Fruit fly (Drosophila melanogaster) whole organism, embryonic: ENCODE measurements around the gene dbe.

Experiments used
- CG31441 ChIP-seq: fragments of 200-800 bp; sonication (Bioruptor generic); IDR thresholded peaks from 2 replicates; pipeline ENCODE4 v1.3.6; 2022; ENCODE audit warnings: missing biosample characterization, missing genetic modification characterization
- CG6683 ChIP-seq: fragments of 200-800 bp; sonication (Bioruptor generic); optimal IDR thresholded peaks from 2 replicates; lab custom pipeline; 2017; ENCODE audit warnings: missing biosample characterization, mild to moderate bottlenecking, missing genetic modification characterization, missing genetic modification reagents
- Ets97D ChIP-seq: fragments of 200-800 bp; sonication (Bioruptor generic); optimal IDR thresholded peaks from 3 replicates; lab custom pipeline; 2016; ENCODE audit warnings: missing biosample characterization, missing genetic modification characterization
- chif ChIP-seq, 2 experiments: fragments of 200-800 bp; sonication (Bioruptor generic); optimal IDR thresholded peaks; 3 replicates each; lab custom pipeline; 2016; ENCODE audit warnings: missing biosample characterization in 2 of 2, missing genetic modification characterization in 2 of 2
- ewg ChIP-seq: fragments of 200-800 bp; sonication (Bioruptor generic); optimal IDR thresholded peaks from 3 replicates; lab custom pipeline; 2017; ENCODE audit warnings: mild to moderate bottlenecking, missing biosample characterization, missing genetic modification reagents, missing genetic modification characterization
- fd3F ChIP-seq: fragments of 200-800 bp; sonication (Bioruptor generic); optimal IDR thresholded peaks from 2 replicates; lab custom pipeline; 2018; ENCODE audit warnings: missing biosample characterization, mild to moderate bottlenecking, missing genetic modification characterization, moderate library complexity
- so ChIP-seq: fragments of 200-800 bp; sonication (Bioruptor generic); IDR thresholded peaks from 3 replicates; pipeline ENCODE4 v1.3.6; 2022; ENCODE audit warnings: missing biosample characterization, missing genetic modification characterization

dbe gene

DNA sequence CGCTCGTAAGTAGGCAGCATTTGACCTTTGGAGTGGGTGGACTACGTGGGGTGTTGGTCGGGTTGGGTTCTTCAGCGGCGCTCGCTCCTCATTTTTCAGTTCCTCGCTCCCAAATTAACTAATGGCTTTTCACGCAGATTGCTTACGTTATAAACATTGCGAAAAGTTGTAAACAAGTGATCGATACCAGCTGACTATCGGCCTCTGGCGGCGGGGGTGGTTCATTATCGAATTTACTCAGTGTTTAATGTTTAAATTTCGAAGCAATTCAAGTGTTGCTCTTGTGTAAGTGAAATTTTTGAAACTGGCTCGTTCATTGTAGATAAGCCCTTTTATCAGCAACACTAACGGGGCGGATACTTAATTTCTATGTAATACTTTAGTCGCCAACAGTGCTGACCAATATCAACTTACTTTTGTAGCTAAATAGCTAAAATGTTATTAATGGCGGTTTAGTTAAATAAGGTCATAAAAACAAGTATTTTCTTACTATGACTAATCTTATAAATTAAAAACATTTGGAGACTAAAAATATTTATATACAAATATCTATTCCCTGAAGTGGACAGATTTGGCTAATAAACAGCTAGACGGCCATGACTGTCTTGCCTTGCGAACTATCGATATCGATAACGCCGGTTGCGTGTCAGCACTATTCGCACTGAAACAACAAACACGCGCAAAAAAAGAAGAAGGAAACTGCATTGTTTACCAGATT is 50.2 kb downstream of the dbe start, which contains the start of the genes PGAP2 and Clp (continued):
- peak; percentile 55 for TF ChIP-seq Ets97D (GFP tag; lab: Kevin White, UChicago)
- peak; percentile 73 for TF ChIP-seq CG31441
- TF ChIP-seq fd3F (GFP tag; lab: Kevin White, UChicago): peak; percentile 68
- TF ChIP-seq chif (GFP tag; optimal IDR thresholded peaks at IDR 0.05; lab: Kevin White, UChicago): peak; percentile 43 to 56
- peak; percentile 58; the same call in 1 of the 3 replicates for TF ChIP-seq so (GFP tag; lab: Robert Waterston, UW)
- TF ChIP-seq CG6683 (GFP tag; lab: Kevin White, UChicago): no peak
- peak; percentile 54 for TF ChIP-seq ewg (GFP tag; lab: Kevin White, UChicago)
